Worm (Caenorhabditis elegans) whole organism, young adult: Measurements from ENCODE around the gene ztf-22.

ENCODE experiments used
- B0019.2 ChIP-seq: fragments of 200-800 bp; sonication (Bioruptor generic); conservative IDR thresholded peaks from 2 replicates; pipeline ENCODE4 v1.3.6; 2022; ENCODE audit warnings: missing genetic modification reagents, missing genetic modification characterization, missing compliant biosample characterization
- C06A6.2 ChIP-seq: fragments of 200-800 bp; sonication (Bioruptor generic); conservative IDR thresholded peaks from 2 replicates; pipeline ENCODE4 v1.3.6; 2022; ENCODE audit warnings: missing genetic modification characterization, missing compliant biosample characterization
- F23B12.7 ChIP-seq: sonication (generic microtip); optimal IDR thresholded peaks from 2 replicates; lab custom pipeline; 2017; ENCODE audit warnings: missing genetic modification characterization, mild to moderate bottlenecking, missing compliant biosample characterization, antibody characterized with exemption, moderate library complexity; ENCODE audit not compliant: insufficient read depth
- F33H1.4 ChIP-seq: fragments of 200-800 bp; sonication (Bioruptor generic); IDR thresholded peaks from 2 replicates; pipeline ENCODE4 v1.3.6; 2022; ENCODE audit warnings: missing genetic modification reagents, missing genetic modification characterization, missing compliant biosample characterization
- F39B2.1 ChIP-seq: fragments of 200-800 bp; sonication (Bioruptor generic); IDR thresholded peaks from 2 replicates; pipeline ENCODE4 v1.3.6; 2022; ENCODE audit warnings: missing genetic modification reagents, missing genetic modification characterization, missing compliant biosample characterization
- F49E8.2 ChIP-seq: sonication (generic microtip); optimal IDR thresholded peaks from 3 replicates; lab custom pipeline; 2017; ENCODE audit warnings: missing genetic modification characterization, mild to moderate bottlenecking, missing compliant biosample characterization, antibody characterized with exemption, moderate library complexity; ENCODE audit not compliant: insufficient read depth
- F57C9.4 ChIP-seq: sonication (generic microtip); optimal IDR thresholded peaks from 2 replicates; lab custom pipeline; 2017; ENCODE audit warnings: mild to moderate bottlenecking, missing genetic modification characterization, missing compliant biosample characterization
- T07F8.4 ChIP-seq: sonication (generic microtip); optimal IDR thresholded peaks from 2 replicates; lab custom pipeline; 2016; ENCODE audit warnings: mild to moderate bottlenecking, missing genetic modification characterization, moderate library complexity, missing compliant biosample characterization
- Y53G8AR.9 ChIP-seq: fragments of 200-800 bp; sonication (Bioruptor generic); conservative IDR thresholded peaks from 2 replicates; pipeline ENCODE4 v1.3.6; 2022; ENCODE audit warnings: missing genetic modification reagents, missing genetic modification characterization, missing compliant biosample characterization
- Y56A3A.18 ChIP-seq: fragments of 200-800 bp; sonication (Bioruptor generic); IDR thresholded peaks from 2 replicates; pipeline ENCODE4 v1.3.6; 2022; ENCODE audit warnings: missing genetic modification reagents, missing genetic modification characterization, missing compliant biosample characterization
- aptf-2 ChIP-seq: fragments of 200-800 bp; sonication (Bioruptor generic); conservative IDR thresholded peaks from 2 replicates; pipeline ENCODE4 v1.3.6; 2022; ENCODE audit warnings: missing genetic modification reagents, missing genetic modification characterization, missing compliant biosample characterization
- atf-7 ChIP-seq: sonication (generic microtip); optimal IDR thresholded peaks from 2 replicates; lab custom pipeline; 2017; ENCODE audit warnings: mild to moderate bottlenecking, missing genetic modification characterization, missing compliant biosample characterization
- attf-5 ChIP-seq: fragments of 200-800 bp; sonication (Bioruptor generic); optimal IDR thresholded peaks from 2 replicates; lab custom pipeline; 2018; ENCODE audit warnings: mild to moderate bottlenecking, missing genetic modification characterization, missing compliant biosample characterization
- attf-6 ChIP-seq: fragments of 200-800 bp; sonication (Bioruptor generic); IDR thresholded peaks from 2 replicates; pipeline ENCODE4 v1.3.6; 2022; ENCODE audit warnings: missing genetic modification reagents, missing genetic modification characterization, missing compliant biosample characterization
- bed-1 ChIP-seq: fragments of 200-800 bp; sonication (Bioruptor generic); IDR thresholded peaks from 2 replicates; pipeline ENCODE4 v1.3.6; 2022; ENCODE audit warnings: missing genetic modification reagents, missing genetic modification characterization, missing compliant biosample characterization
- bed-2 ChIP-seq: fragments of 200-800 bp; sonication (Bioruptor generic); IDR thresholded peaks from 2 replicates; pipeline ENCODE4 v1.3.6; 2022; ENCODE audit warnings: missing genetic modification reagents, missing genetic modification characterization, missing compliant biosample characterization
- cebp-1 ChIP-seq, 2 experiments: fragments of 200-800 bp in 1 of 2; sonication (Bioruptor generic) in 1 of 2; sonication (generic microtip) in 1 of 2; IDR thresholded peaks in 1 of 2; optimal IDR thresholded peaks in 1 of 2; 2 replicates each; pipeline versions ENCODE4 v1.3.6 to Lab custom; 2017 to 2022; ENCODE audit warnings: missing compliant biosample characterization in 2 of 2, missing genetic modification characterization in 2 of 2, mild to moderate bottlenecking in 1 of 2, missing genetic modification reagents in 1 of 2, moderate library complexity in 1 of 2
- cebp-2 ChIP-seq: fragments of 200-800 bp; sonication (Bioruptor generic); IDR thresholded peaks from 2 replicates; pipeline ENCODE4 v1.3.6; 2022; ENCODE audit warnings: missing genetic modification characterization, missing compliant biosample characterization
- ceh-27 ChIP-seq: fragments of 200-800 bp; sonication (Bioruptor generic); optimal IDR thresholded peaks from 2 replicates; lab custom pipeline; 2018; ENCODE audit warnings: mild to moderate bottlenecking, missing genetic modification characterization, moderate library complexity, missing compliant biosample characterization
- ceh-79 ChIP-seq: sonication (generic microtip); optimal IDR thresholded peaks from 2 replicates; lab custom pipeline; 2017; ENCODE audit warnings: mild to moderate bottlenecking, missing genetic modification characterization, missing compliant biosample characterization
- dpff-1 ChIP-seq: sonication (generic microtip); optimal IDR thresholded peaks from 2 replicates; lab custom pipeline; 2017; ENCODE audit warnings: mild to moderate bottlenecking, missing genetic modification characterization, missing compliant biosample characterization
- egrh-3 ChIP-seq: fragments of 200-800 bp; sonication (Bioruptor generic); IDR thresholded peaks from 2 replicates; pipeline ENCODE4 v1.3.6; 2022; ENCODE audit warnings: missing genetic modification reagents, missing genetic modification characterization, missing compliant biosample characterization
- hmg-1.2 ChIP-seq: fragments of 200-800 bp; sonication (Bioruptor generic); IDR thresholded peaks from 2 replicates; pipeline ENCODE4 v1.3.6; 2022; ENCODE audit warnings: missing genetic modification reagents, missing genetic modification characterization, missing compliant biosample characterization
- let-607 ChIP-seq, 2 experiments: fragments of 200-800 bp in 1 of 2; sonication (Bioruptor generic) in 1 of 2; sonication (generic microtip) in 1 of 2; optimal IDR thresholded peaks; 2 replicates each; lab custom pipeline; 2016 to 2018; ENCODE audit warnings: mild to moderate bottlenecking in 2 of 2, missing compliant biosample characterization in 2 of 2, missing genetic modification characterization in 2 of 2, moderate library complexity in 2 of 2, missing genotype in 1 of 2
- lin-35 ChIP-seq, 3 experiments: fragments of 150-350 bp in 2 of 3; sonication (generic microtip) in 1 of 3; optimal IDR thresholded peaks; 2 replicates each; lab custom pipeline; 2014 to 2018; ENCODE audit warnings: missing biosample characterization in 3 of 3, missing genetic modification characterization in 3 of 3, missing genetic modification reagents in 3 of 3
- lin-40 ChIP-seq: sonication (generic microtip); optimal IDR thresholded peaks from 2 replicates; lab custom pipeline; 2016; ENCODE audit warnings: missing genetic modification characterization, mild to moderate bottlenecking, missing compliant biosample characterization, missing genotype, missing genetic modification reagents
- lir-1 ChIP-seq: fragments of 200-800 bp; sonication (Bioruptor generic); conservative IDR thresholded peaks from 2 replicates; pipeline ENCODE4 v1.3.6; 2022; ENCODE audit warnings: missing genetic modification reagents, missing genetic modification characterization, missing compliant biosample characterization
- lsy-27 ChIP-seq: sonication (generic microtip); optimal IDR thresholded peaks from 2 replicates; lab custom pipeline; 2017; ENCODE audit warnings: missing genetic modification characterization, mild to moderate bottlenecking, missing compliant biosample characterization, antibody characterized with exemption, missing genotype, borderline replicate concordance; ENCODE audit not compliant: insufficient read depth
- madf-10 ChIP-seq: sonication (generic microtip); optimal IDR thresholded peaks from 2 replicates; lab custom pipeline; 2016; ENCODE audit warnings: mild to moderate bottlenecking, missing genetic modification characterization, missing compliant biosample characterization
- mcd-1 ChIP-seq: fragments of 200-800 bp; sonication (Bioruptor generic); IDR thresholded peaks from 2 replicates; pipeline ENCODE4 v1.3.6; 2022; ENCODE audit warnings: missing genetic modification reagents, missing genetic modification characterization, missing compliant biosample characterization
- mel-28 ChIP-seq: sonication (generic microtip); optimal IDR thresholded peaks from 2 replicates; lab custom pipeline; 2016; ENCODE audit warnings: borderline replicate concordance, mild to moderate bottlenecking, missing genetic modification characterization, missing compliant biosample characterization
- nhr-80 ChIP-seq: sonication (generic microtip); optimal IDR thresholded peaks from 2 replicates; lab custom pipeline; 2016; ENCODE audit warnings: missing genetic modification characterization, missing compliant biosample characterization
- nhr-90 ChIP-seq: sonication (generic microtip); optimal IDR thresholded peaks from 2 replicates; lab custom pipeline; 2016; ENCODE audit warnings: missing genotype, mild to moderate bottlenecking, missing genetic modification characterization, missing compliant biosample characterization
- pbrm-1 ChIP-seq: fragments of 200-800 bp; sonication (Bioruptor generic); IDR thresholded peaks from 2 replicates; pipeline ENCODE4 v1.3.6; 2022; ENCODE audit warnings: missing genetic modification reagents, missing genetic modification characterization, missing compliant biosample characterization
- pha-4 ChIP-seq: fragments of 150-350 bp; sonication (generic microtip); optimal IDR thresholded peaks from 2 replicates; lab custom pipeline; 2014; ENCODE audit warnings: missing biosample characterization, missing genetic modification reagents, missing genetic modification characterization
- rec-8 ChIP-seq, 2 experiments: sonication (generic microtip); optimal IDR thresholded peaks; 2 replicates each; lab custom pipeline; 2016; ENCODE audit warnings: mild to moderate bottlenecking in 2 of 2, missing genetic modification characterization in 2 of 2, missing genetic modification reagents in 2 of 2, missing genotype in 2 of 2, missing biosample characterization in 1 of 2, missing compliant biosample characterization in 1 of 2, moderate library complexity in 1 of 2
- snpc-1.3 ChIP-seq: sonication (generic microtip); optimal IDR thresholded peaks from 2 replicates; lab custom pipeline; 2017; ENCODE audit warnings: missing genetic modification characterization, mild to moderate bottlenecking, missing compliant biosample characterization, antibody characterized with exemption, moderate library complexity, missing genotype, missing genetic modification reagents; ENCODE audit not compliant: insufficient read depth
- snpc-3.4 ChIP-seq: sonication (generic microtip); optimal IDR thresholded peaks from 2 replicates; lab custom pipeline; 2017; ENCODE audit warnings: missing genetic modification characterization, mild to moderate bottlenecking, missing compliant biosample characterization, antibody characterized with exemption, moderate library complexity, missing genotype, missing genetic modification reagents
- snpc-4 ChIP-seq, 5 experiments: fragments of 150-350 bp in 1 of 5; sonication (generic microtip) in 4 of 5; optimal IDR thresholded peaks; 2 replicates each; lab custom pipeline; 2014 to 2018; ENCODE audit warnings: missing genetic modification characterization in 5 of 5, missing biosample characterization in 3 of 5, antibody characterized with exemption in 2 of 5, mild to moderate bottlenecking in 2 of 5, missing compliant biosample characterization in 2 of 5, missing genotype in 2 of 5, moderate library complexity in 2 of 5, missing genetic modification reagents in 1 of 5
- tbp1 ChIP-seq: fragments of 200-800 bp; sonication (Bioruptor generic); optimal IDR thresholded peaks from 2 replicates; lab custom pipeline; 2018; ENCODE audit warnings: mild to moderate bottlenecking, missing genetic modification characterization, missing compliant biosample characterization
- tbx-9 ChIP-seq: sonication (generic microtip); optimal IDR thresholded peaks from 2 replicates; lab custom pipeline; 2016; ENCODE audit warnings: borderline replicate concordance, missing genetic modification characterization, inconsistent platforms, missing compliant biosample characterization
- unc-62 ChIP-seq: fragments of 150-350 bp; optimal IDR thresholded peaks from 2 replicates; lab custom pipeline; 2014; ENCODE audit warnings: missing biosample characterization, missing genetic modification reagents, missing genetic modification characterization
- xnd-1 ChIP-seq: sonication (generic microtip); optimal IDR thresholded peaks from 2 replicates; lab custom pipeline; 2016; ENCODE audit warnings: missing genotype, missing genetic modification reagents, missing genetic modification characterization, missing compliant biosample characterization
- ztf-22 ChIP-seq: fragments of 200-800 bp; sonication (Bioruptor generic); optimal IDR thresholded peaks from 2 replicates; lab custom pipeline; 2018; ENCODE audit warnings: mild to moderate bottlenecking, missing genetic modification characterization, moderate library complexity, missing compliant biosample characterization
- ztf-26 ChIP-seq: sonication (generic microtip); optimal IDR thresholded peaks from 2 replicates; lab custom pipeline; 2017; ENCODE audit warnings: missing genetic modification characterization, missing compliant biosample characterization
- ztf-3 ChIP-seq: fragments of 200-800 bp; sonication (Bioruptor generic); optimal IDR thresholded peaks from 2 replicates; lab custom pipeline; 2018; ENCODE audit warnings: mild to moderate bottlenecking, missing genetic modification characterization, missing compliant biosample characterization

ztf-22 gene

DNA sequence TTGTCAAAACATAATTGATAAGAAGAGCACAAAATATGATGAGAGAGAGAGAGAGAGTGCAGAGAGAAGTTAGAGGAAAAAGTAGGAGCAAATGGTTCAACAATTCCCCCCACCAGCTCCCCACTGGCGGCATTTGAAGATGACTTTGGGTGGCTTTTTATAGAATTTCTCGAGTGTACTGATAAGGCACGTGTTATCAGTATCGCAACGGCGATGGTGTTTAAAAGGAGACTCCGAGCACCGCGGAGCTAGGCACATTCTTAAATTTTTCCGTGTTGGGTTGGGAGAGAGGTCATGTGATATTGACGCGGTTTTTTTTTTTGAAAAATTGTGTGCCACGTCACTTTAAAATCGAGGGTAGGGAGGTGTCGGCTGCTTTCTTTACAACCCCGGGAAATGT lies 12.9 kb upstream of the ztf-22 start:
- TF ChIP-seq let-607 (tag; optimal IDR thresholded peaks at IDR 0.05; lab: Kevin White, UChicago) (peak; percentile 25 to 85), ceh-79 (tag; lab: Kevin White, UChicago) (no peak), hmg-1.2 (no peak), F39B2.1 (GFP tag; lab: Robert Waterston, UW) (no peak), snpc-3.4 (tag; lab: Kevin White, UChicago) (no peak), aptf-2 (GFP tag; lab: Robert Waterston, UW) (no peak), snpc-4 (GFP tag; optimal IDR thresholded peaks at IDR 0.05; lab: Kevin White, UChicago) (no peak), snpc-4 (tag; optimal IDR thresholded peaks at IDR 0.05; lab: Kevin White, UChicago) (peak; percentile 83 to 94 (median 88)), attf-5 (GFP tag; lab: Kevin White, UChicago) (peak; percentile 21), nhr-90 (peak; percentile 45), ztf-3 (GFP tag; lab: Kevin White, UChicago) (no peak), unc-62 (no peak), pha-4 (tag; lab: Kevin White, UChicago) (no peak), bed-1 (GFP tag; lab: Robert Waterston, UW) (no peak), tbp1 (GFP tag; lab: Kevin White, UChicago) (peak; percentile 43), mcd-1 (0 out of 2 replicates have a peak, but pooled peaks have one; percentile 21), ztf-26 (no peak), cebp-2 (GFP tag; lab: Robert Waterston, UW) (no peak), mel-28 (tag; lab: Kevin White, UChicago) (no peak), egrh-3 (GFP tag; lab: Robert Waterston, UW) (no peak), ceh-27 (GFP tag; lab: Kevin White, UChicago) (no peak), F57C9.4 (tag; lab: Kevin White, UChicago) (no peak), nhr-80 (tag; lab: Kevin White, UChicago) (peak; percentile 92), madf-10 (tag; lab: Kevin White, UChicago) (no peak), dpff-1 (tag; lab: Kevin White, UChicago) (no peak), lin-35 (GFP tag; optimal IDR thresholded peaks at IDR 0.05; lab: Kevin White, UChicago) (no peak), T07F8.4 (tag; lab: Kevin White, UChicago) (no peak), F23B12.7 (tag; lab: Kevin White, UChicago) (peak; percentile 7), lir-1 (GFP tag; lab: Robert Waterston, UW) (no peak), pbrm-1 (no peak), xnd-1 (tag; lab: Kevin White, UChicago) (no peak), rec-8 (tag; optimal IDR thresholded peaks at IDR 0.05; lab: Kevin White, UChicago) (no peak), tbx-9 (no peak), ztf-22 (peak; percentile 99), snpc-1.3 (tag; lab: Kevin White, UChicago) (no peak), cebp-1 (GFP tag; IDR thresholded peaks at IDR 0.05; lab: Robert Waterston, UW) (no peak), cebp-1 (tag; optimal IDR thresholded peaks at IDR 0.05; lab: Kevin White, UChicago) (peak; percentile 30), attf-6 (GFP tag; lab: Robert Waterston, UW) (no peak), atf-7 (tag; lab: Kevin White, UChicago) (peak; percentile 68), F33H1.4 (GFP tag; lab: Robert Waterston, UW) (no peak), F49E8.2 (tag; lab: Kevin White, UChicago) (no peak), Y53G8AR.9 (no peak), lin-40 (peak; percentile 37), lsy-27 (tag; lab: Kevin White, UChicago) (no peak), bed-2 (no peak), Y56A3A.18 (GFP tag; lab: Robert Waterston, UW) (no peak), B0019.2 (no peak), C06A6.2 (GFP tag; lab: Robert Waterston, UW) (no peak)
